Worm (Caenorhabditis elegans): ENCODE measurements around the gene aqp-2.

The aqp-2 gene

ce11 chrII:9227134-9227533, 34.6 kb downstream of the aqp-2 start, which contains the start of gene abu-14:
Gene abu-14, minus strand, starts transcription at chrII:9227214.
- TF ChIP-seq R02D3.7 (tag; optimal IDR thresholded peaks at IDR 0.05) (no peak), nhr-28 (tag; optimal IDR thresholded peaks at IDR 0.05) (no peak), unc-39 (tag; optimal IDR thresholded peaks at IDR 0.05) (no peak), ztf-4 (tag; optimal IDR thresholded peaks at IDR 0.05) (no peak), eor-1 (tag; optimal IDR thresholded peaks at IDR 0.05) (no peak), nhr-67 (tag; optimal IDR thresholded peaks at IDR 0.05) (no peak), nhr-11 (tag; optimal IDR thresholded peaks at IDR 0.05) (no peak), zag-1 (tag; optimal IDR thresholded peaks at IDR 0.05) (no peak), nhr-77 (tag; optimal IDR thresholded peaks at IDR 0.05) (no peak), elt-3 (tag; optimal IDR thresholded peaks at IDR 0.05) (no peak), fos-1 (tag; optimal IDR thresholded peaks at IDR 0.05) (no peak), aly-2 (tag; optimal IDR thresholded peaks at IDR 0.05) (no peak), hmg-11 (tag; optimal IDR thresholded peaks at IDR 0.05) (no peak), sea-2 (GFP tag; optimal IDR thresholded peaks at IDR 0.05) (no peak)

ce11 chrII:9222969-9223368, 38.8 kb downstream of the aqp-2 start, which contains the start of gene ZK1067.3:
Gene ZK1067.3, plus strand, starts transcription at chrII:9223269.
- TF ChIP-seq ceh-28 (tag; optimal IDR thresholded peaks at IDR 0.05) (no peak), ztf-11 (tag; optimal IDR thresholded peaks at IDR 0.05) (no peak), pha-4 (tag; optimal IDR thresholded peaks at IDR 0.05) (no peak)

DNA sequence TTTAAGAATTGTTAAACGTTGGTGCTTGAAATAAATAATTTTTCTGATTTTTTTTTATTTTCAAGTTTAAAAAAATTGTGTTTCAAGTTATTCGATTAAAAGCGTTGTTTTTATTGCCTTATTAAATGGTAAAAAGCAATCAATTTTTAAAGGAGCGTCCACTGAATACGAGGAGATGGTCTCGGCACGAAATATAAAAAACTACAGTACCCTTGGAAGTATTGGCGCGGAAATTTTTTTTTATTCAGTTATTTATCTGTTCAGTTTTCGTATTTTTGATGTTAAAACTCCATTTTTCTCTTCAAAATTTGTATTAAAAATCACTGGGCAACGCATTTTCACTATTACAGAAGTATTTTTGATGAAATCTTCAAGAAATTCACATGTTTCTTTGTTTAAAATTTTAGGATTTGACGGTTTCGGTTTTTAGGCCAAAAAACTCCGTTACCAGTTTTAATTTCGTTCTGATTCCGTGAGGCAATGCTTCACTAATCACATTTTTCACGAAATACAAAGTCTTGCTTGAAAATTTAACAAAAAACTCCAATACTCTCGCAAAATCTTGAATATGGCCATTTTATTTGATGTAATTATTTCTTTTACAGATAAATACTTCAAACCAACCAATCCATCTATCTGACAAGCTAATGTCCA, 48.6 kb downstream of the aqp-2 start, which contains the start of gene znfx-1:
Gene znfx-1 (plus strand): TSS at position 604 of the 654 bp plus-strand sequence.
- TF ChIP-seq egl-27 (tag; optimal IDR thresholded peaks at IDR 0.05), result no peak
- TF ChIP-seq nhr-77 (tag; optimal IDR thresholded peaks at IDR 0.05), result no peak
- TF ChIP-seq sea-2 (GFP tag; optimal IDR thresholded peaks at IDR 0.05), result no peak
- no peak for TF ChIP-seq ztf-11 (tag; optimal IDR thresholded peaks at IDR 0.05)
- TF ChIP-seq ceh-9 (tag; optimal IDR thresholded peaks at IDR 0.05), result no peak
- no peak for TF ChIP-seq ceh-28 (tag; optimal IDR thresholded peaks at IDR 0.05)
- TF ChIP-seq ama-1 (optimal IDR thresholded peaks at IDR 0.05), result no peak
- TF ChIP-seq ZK546.5 (tag; optimal IDR thresholded peaks at IDR 0.05), result no peak
- no peak for TF ChIP-seq daf-12 (tag; optimal IDR thresholded peaks at IDR 0.05)
- TF ChIP-seq ceh-82 (tag; optimal IDR thresholded peaks at IDR 0.05), result no peak
- TF ChIP-seq zag-1 (tag; optimal IDR thresholded peaks at IDR 0.05), result no peak
- no peak for TF ChIP-seq elt-1 (tag; optimal IDR thresholded peaks at IDR 0.05)
- TF ChIP-seq mml-1 (tag; optimal IDR thresholded peaks at IDR 0.05), result no peak
- TF ChIP-seq unc-62 (GFP tag; optimal IDR thresholded peaks at IDR 0.05), result no peak
- TF ChIP-seq fos-1 (tag; optimal IDR thresholded peaks at IDR 0.05), result no peak
- no peak for TF ChIP-seq nhr-76 (tag; optimal IDR thresholded peaks at IDR 0.05)
- no peak for TF ChIP-seq fkh-10 (GFP tag; optimal IDR thresholded peaks at IDR 0.05)
- TF ChIP-seq mdl-1 (tag; optimal IDR thresholded peaks at IDR 0.05), result no peak
- no peak for TF ChIP-seq aly-2 (tag; optimal IDR thresholded peaks at IDR 0.05)
- no peak for TF ChIP-seq ceh-16 (tag; optimal IDR thresholded peaks at IDR 0.05)

DNA sequence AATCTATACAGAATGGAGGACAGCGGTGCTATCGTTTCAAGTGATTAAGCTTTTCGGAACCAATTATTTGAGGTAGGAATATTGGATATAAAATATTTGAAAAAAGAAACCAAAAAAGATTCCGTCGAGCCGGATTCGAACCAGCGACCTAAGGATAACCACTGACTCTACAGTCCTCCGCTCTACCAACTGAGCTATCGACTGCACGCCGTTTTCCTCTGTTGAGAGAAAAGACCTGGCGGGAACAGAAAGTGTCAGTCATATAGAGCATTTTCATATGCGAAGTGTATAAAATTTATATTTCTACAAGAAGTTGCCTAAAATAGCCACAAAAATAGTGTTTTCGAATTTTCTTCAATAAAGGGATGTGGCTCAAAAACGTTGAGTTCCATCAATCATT, 50.1 kb downstream of the aqp-2 start:
- TF ChIP-seq jun-1 (tag; optimal IDR thresholded peaks at IDR 0.05) (peak; percentile 5), egl-5 (tag; optimal IDR thresholded peaks at IDR 0.05) (no peak), elt-2 (tag; optimal IDR thresholded peaks at IDR 0.05) (peak; percentile 62), aly-2 (tag; optimal IDR thresholded peaks at IDR 0.05) (no peak), nhr-43 (tag; optimal IDR thresholded peaks at IDR 0.05; ENCODE audit: poor library complexity, severe bottlenecking) (peak; percentile 57), fkh-2 (tag; optimal IDR thresholded peaks at IDR 0.05) (no peak), nhr-76 (tag; optimal IDR thresholded peaks at IDR 0.05) (no peak), snpc-4 (tag; optimal IDR thresholded peaks at IDR 0.05) (peak; percentile 96), ama-1 (optimal IDR thresholded peaks at IDR 0.05) (no peak), nhr-25 (tag; optimal IDR thresholded peaks at IDR 0.05) (peak; percentile 26), pqm-1 (tag; optimal IDR thresholded peaks at IDR 0.05) (peak; percentile 26), tbx-2 (tag; optimal IDR thresholded peaks at IDR 0.05) (no peak), skn-1 (tag; optimal IDR thresholded peaks at IDR 0.05) (no peak), ceh-9 (tag; optimal IDR thresholded peaks at IDR 0.05) (no peak), ceh-82 (tag; optimal IDR thresholded peaks at IDR 0.05) (no peak), nhr-23 (tag; optimal IDR thresholded peaks at IDR 0.05) (peak; percentile 11), nhr-67 (tag; optimal IDR thresholded peaks at IDR 0.05) (no peak), mml-1 (tag; optimal IDR thresholded peaks at IDR 0.05) (no peak), daf-12 (tag; optimal IDR thresholded peaks at IDR 0.05) (no peak), lsy-12 (tag; optimal IDR thresholded peaks at IDR 0.05) (peak; percentile 58), ztf-4 (tag; optimal IDR thresholded peaks at IDR 0.05) (no peak)

Data from whole organism, L3 larva.